Fruit fly (Drosophila melanogaster) whole organism, pupa: ENCODE measurements around the gene RpL7-like.
A peak's percentile ranks its signal among the peaks of the same experiment; 100 is the strongest.

Source experiments
- CG10348 ChIP-seq: fragments of 200-800 bp; sonication (Bioruptor generic); IDR thresholded peaks from 2 replicates; pipeline ENCODE4 v1.3.6; 2022; ENCODE audit warnings: missing biosample characterization, missing genetic modification characterization
- CG12605 ChIP-seq: fragments of 200-800 bp; sonication (Bioruptor generic); IDR thresholded peaks from 2 replicates; pipeline ENCODE4 v1.3.6; 2022; ENCODE audit warnings: missing biosample characterization, missing genetic modification characterization
- CG13204 ChIP-seq: fragments of 200-800 bp; sonication (Bioruptor generic); optimal IDR thresholded peaks from 2 replicates; lab custom pipeline; 2018; ENCODE audit warnings: missing biosample characterization, mild to moderate bottlenecking, missing genetic modification characterization, moderate library complexity
- CG14655 ChIP-seq: fragments of 200-800 bp; sonication (Bioruptor generic); optimal IDR thresholded peaks from 3 replicates; lab custom pipeline; 2017; ENCODE audit warnings: mild to moderate bottlenecking, missing biosample characterization, missing genetic modification reagents, missing genetic modification characterization
- CG15710 ChIP-seq: fragments of 200-800 bp; sonication (Bioruptor generic); optimal IDR thresholded peaks from 2 replicates; lab custom pipeline; 2018; ENCODE audit warnings: missing biosample characterization, mild to moderate bottlenecking, missing genetic modification characterization, moderate library complexity
- CG17806 ChIP-seq: fragments of 200-800 bp; sonication (Bioruptor generic); optimal IDR thresholded peaks from 2 replicates; lab custom pipeline; 2018; ENCODE audit warnings: missing biosample characterization, mild to moderate bottlenecking, missing genetic modification characterization, moderate library complexity
- CG32121 ChIP-seq: fragments of 200-800 bp; sonication (Bioruptor generic); IDR thresholded peaks from 2 replicates; pipeline ENCODE4 v1.3.6; 2022; ENCODE audit warnings: missing biosample characterization, missing genetic modification characterization
- CG34367 ChIP-seq: fragments of 200-800 bp; sonication (Bioruptor generic); optimal IDR thresholded peaks from 2 replicates; lab custom pipeline; 2018; ENCODE audit warnings: missing biosample characterization, mild to moderate bottlenecking, missing genetic modification characterization
- CG4496 ChIP-seq: fragments of 200-800 bp; sonication (Bioruptor generic); IDR thresholded peaks from 3 replicates; pipeline ENCODE4 v1.3.6; 2022; ENCODE audit warnings: missing biosample characterization, missing genetic modification characterization
- CG8159 ChIP-seq: fragments of 200-800 bp; sonication (Bioruptor generic); optimal IDR thresholded peaks from 3 replicates; lab custom pipeline; 2018; ENCODE audit warnings: missing biosample characterization, mild to moderate bottlenecking, missing genetic modification characterization, moderate library complexity
- CG8301 ChIP-seq: fragments of 200-800 bp; sonication (Bioruptor generic); optimal IDR thresholded peaks from 2 replicates; lab custom pipeline; 2018; ENCODE audit warnings: missing biosample characterization, mild to moderate bottlenecking, missing genetic modification characterization
- CG9948 ChIP-seq: fragments of 200-800 bp; sonication (Bioruptor generic); optimal IDR thresholded peaks from 2 replicates; lab custom pipeline; 2018; ENCODE audit warnings: missing biosample characterization, mild to moderate bottlenecking, missing genetic modification characterization, moderate library complexity
- D1 ChIP-seq: fragments of 200-800 bp; sonication (Bioruptor generic); optimal IDR thresholded peaks from 2 replicates; lab custom pipeline; 2018; ENCODE audit warnings: missing biosample characterization, mild to moderate bottlenecking, missing genetic modification characterization, moderate library complexity
- EcR ChIP-seq: fragments of 200-800 bp; sonication (Bioruptor generic); optimal IDR thresholded peaks from 3 replicates; lab custom pipeline; 2019; ENCODE audit warnings: missing biosample characterization, missing genetic modification characterization, mild to moderate bottlenecking, moderate library complexity, missing genetic modification reagents
- Ets98B ChIP-seq: fragments of 200-800 bp; sonication (Bioruptor generic); IDR thresholded peaks from 2 replicates; pipeline ENCODE4 v1.3.6; 2022; ENCODE audit warnings: missing biosample characterization, missing genetic modification characterization
- Pif1A ChIP-seq: fragments of 200-800 bp; sonication (Bioruptor generic); optimal IDR thresholded peaks from 3 replicates; lab custom pipeline; 2016; ENCODE audit warnings: missing biosample characterization, missing genetic modification characterization
- Pif1B ChIP-seq: fragments of 200-800 bp; sonication (Bioruptor generic); optimal IDR thresholded peaks from 3 replicates; lab custom pipeline; 2016; ENCODE audit warnings: missing biosample characterization, missing genetic modification characterization
- Snoo ChIP-seq: fragments of 200-800 bp; sonication (Bioruptor generic); optimal IDR thresholded peaks from 3 replicates; lab custom pipeline; 2017; ENCODE audit warnings: missing biosample characterization, mild to moderate bottlenecking, missing genetic modification characterization, inconsistent platforms
- fd96Ca ChIP-seq: fragments of 200-800 bp; sonication (Bioruptor generic); IDR thresholded peaks from 3 replicates; pipeline ENCODE4 v1.3.6; 2022; ENCODE audit warnings: missing biosample characterization, missing genetic modification characterization
- gl ChIP-seq: fragments of 200-800 bp; sonication (Bioruptor generic); optimal IDR thresholded peaks from 2 replicates; lab custom pipeline; 2018; ENCODE audit warnings: missing biosample characterization, mild to moderate bottlenecking, missing genetic modification characterization
- rn ChIP-seq: fragments of 200-800 bp; sonication (Bioruptor generic); IDR thresholded peaks from 2 replicates; pipeline ENCODE4 v1.3.6; 2022; ENCODE audit warnings: missing biosample characterization, missing genetic modification characterization

RpL7-like gene

dm6 chr2L:12063035-12063434, 6.9 kb downstream of the RpL7-like start, which contains the start of gene Rab3-GAP:
Gene Rab3-GAP (minus strand): TSS chr2L:12063184.
- peak; percentile 53 for TF ChIP-seq CG12605 (GFP tag; lab: Robert Waterston, UW)
- peak; percentile 7 for TF ChIP-seq CG17806 (tag; lab: Kevin White, UChicago)
- TF ChIP-seq CG15710: peak; percentile 15
- TF ChIP-seq CG8159 (tag; lab: Kevin White, UChicago): peak; percentile 25
- TF ChIP-seq Ets98B (GFP tag; lab: Robert Waterston, UW): peak; percentile 6; the same call in 1 of the 2 replicates
- TF ChIP-seq CG8301 (tag; lab: Kevin White, UChicago): peak; percentile 15
- TF ChIP-seq EcR: no peak
- no peak for TF ChIP-seq D1 (tag; lab: Kevin White, UChicago)

dm6 chr2L:12065683-12066386, 9.7 kb downstream of the RpL7-like start:
- TF ChIP-seq Ets98B (GFP tag; lab: Robert Waterston, UW): peak; percentile 90
- peak; percentile 83 for TF ChIP-seq Snoo
- peak; percentile 97 for TF ChIP-seq CG8301 (tag; lab: Kevin White, UChicago)
- TF ChIP-seq CG17806 (tag; lab: Kevin White, UChicago): peak; percentile 94
- peak; percentile 91 for TF ChIP-seq Pif1B (GFP tag; lab: Kevin White, UChicago)
- peak; percentile 95 for TF ChIP-seq CG9948 (tag; lab: Kevin White, UChicago)
- peak; percentile 96 for TF ChIP-seq CG32121
- TF ChIP-seq CG14655: peak; percentile 99
- peak; percentile 93 for TF ChIP-seq D1 (tag; lab: Kevin White, UChicago)
- peak; percentile 84 for TF ChIP-seq fd96Ca (GFP tag; lab: Robert Waterston, UW)
- peak; percentile 94 for TF ChIP-seq CG12605 (GFP tag; lab: Robert Waterston, UW)
- TF ChIP-seq CG4496 (GFP tag; lab: Robert Waterston, UW): peak; percentile 93
- peak; percentile 89 for TF ChIP-seq Pif1A (GFP tag; lab: Kevin White, UChicago)
- peak; percentile 88 for TF ChIP-seq rn (GFP tag; lab: Robert Waterston, UW)
- TF ChIP-seq CG15710: peak; percentile 94
- TF ChIP-seq CG8159 (tag; lab: Kevin White, UChicago): peak; percentile 95
- TF ChIP-seq CG10348 (GFP tag; lab: Robert Waterston, UW): peak; percentile 74
- no peak for TF ChIP-seq EcR
- peak; percentile 84 for TF ChIP-seq CG34367 (tag; lab: Kevin White, UChicago)
- TF ChIP-seq gl (tag; lab: Kevin White, UChicago): peak; percentile 50
- TF ChIP-seq CG13204 (GFP tag; lab: Kevin White, UChicago): no peak

dm6 chr2L:12066617-12067251, 10.6 kb downstream of the RpL7-like start, which contains the start of gene firl:
Gene firl (minus strand): TSS chr2L:12066775.
- TF ChIP-seq CG8159 (tag; lab: Kevin White, UChicago) (no peak), EcR (peak; percentile 79)

- TF ChIP-seq CG8301 (tag; lab: Kevin White, UChicago) (no peak), CG8159 (tag; lab: Kevin White, UChicago) (peak; percentile 25), CG32121 (peak; percentile 27; the same call in 1 of the 2 replicates), CG34367 (tag; lab: Kevin White, UChicago) (no peak), CG4496 (GFP tag; lab: Robert Waterston, UW) (peak; percentile 57; the same call in 1 of the 3 replicates), Snoo (peak; percentile 29), Pif1A (GFP tag; lab: Kevin White, UChicago) (peak; percentile 50)
- TF ChIP-seq, all 21 proteins: peak for 5
These were observed 19.7 kb downstream of the RpL7-like start, which contains the start of gene CG14947 for dm6 chr2L:12075850-12076249. Gene CG14947 (plus strand): TSS chr2L:12076100.

dm6 chr2L:12078123-12078658, 22.1 kb downstream of the RpL7-like start:
- TF ChIP-seq CG8159 (tag; lab: Kevin White, UChicago) (no peak), fd96Ca (GFP tag; lab: Robert Waterston, UW) (no peak), CG32121 (no peak), CG34367 (tag; lab: Kevin White, UChicago) (no peak), CG15710 (no peak), Snoo (no peak), CG8301 (tag; lab: Kevin White, UChicago) (no peak), Pif1A (GFP tag; lab: Kevin White, UChicago) (no peak)

dm6 chr2L:12078695-12079094, 22.6 kb downstream of the RpL7-like start:
- no peak for TF ChIP-seq CG10348 (GFP tag; lab: Robert Waterston, UW)
- no peak for TF ChIP-seq EcR
- TF ChIP-seq CG4496 (GFP tag; lab: Robert Waterston, UW): no peak
- no peak for TF ChIP-seq CG9948 (tag; lab: Kevin White, UChicago)
- TF ChIP-seq rn (GFP tag; lab: Robert Waterston, UW): no peak
- no peak for TF ChIP-seq CG34367 (tag; lab: Kevin White, UChicago)
- TF ChIP-seq, all 21 proteins: peak for 0
